Fruit fly (Drosophila melanogaster) whole organism, embryonic: ENCODE data around the gene CG32772.
A peak's percentile ranks its signal among the peaks of the same experiment; 100 is the strongest.

Experiments used
- Asciz ChIP-seq: fragments of 200-800 bp; sonication (Bioruptor generic); optimal IDR thresholded peaks from 2 replicates; lab custom pipeline; 2017; ENCODE audit warnings: missing biosample characterization, mild to moderate bottlenecking, missing genetic modification characterization, missing genetic modification reagents
- B-H1 ChIP-seq: fragments of 200-800 bp; sonication (Bioruptor generic); IDR thresholded peaks from 3 replicates; pipeline ENCODE4 v1.3.6; 2022; ENCODE audit warnings: missing biosample characterization, missing genetic modification characterization
- CG10321 ChIP-seq: fragments of 200-800 bp; sonication (Bioruptor generic); IDR thresholded peaks from 2 replicates; pipeline ENCODE4 v1.3.6; 2022; ENCODE audit warnings: missing biosample characterization, missing genetic modification characterization
- CG10431 ChIP-seq: fragments of 200-800 bp; sonication (Bioruptor generic); optimal IDR thresholded peaks from 3 replicates; lab custom pipeline; 2018; ENCODE audit warnings: missing biosample characterization, mild to moderate bottlenecking, missing genetic modification characterization
- CG11456 ChIP-seq: fragments of 200-800 bp; sonication (Bioruptor generic); IDR thresholded peaks from 3 replicates; pipeline ENCODE4 v1.3.6; 2022; ENCODE audit warnings: missing biosample characterization, missing genetic modification characterization
- CG12104 ChIP-seq: fragments of 200-800 bp; sonication (Bioruptor generic); optimal IDR thresholded peaks from 3 replicates; lab custom pipeline; 2016; ENCODE audit warnings: missing biosample characterization, missing genetic modification characterization
- CG1233 ChIP-seq: fragments of 200-800 bp; sonication (Bioruptor generic); optimal IDR thresholded peaks from 4 replicates; lab custom pipeline; 2018; ENCODE audit warnings: missing biosample characterization, mild to moderate bottlenecking, missing genetic modification characterization
- CG13624 ChIP-seq: fragments of 200-800 bp; sonication (Bioruptor generic); optimal IDR thresholded peaks from 2 replicates; lab custom pipeline; 2016; ENCODE audit warnings: missing biosample characterization, missing genetic modification characterization
- CG13894 ChIP-seq: fragments of 200-800 bp; sonication (Bioruptor generic); optimal IDR thresholded peaks from 3 replicates; lab custom pipeline; 2018; ENCODE audit warnings: missing biosample characterization, mild to moderate bottlenecking, missing genetic modification characterization, moderate library complexity
- CG14014 ChIP-seq: fragments of 200-800 bp; sonication (Bioruptor generic); IDR thresholded peaks from 2 replicates; pipeline ENCODE4 v1.3.6; 2022; ENCODE audit warnings: missing biosample characterization, missing genetic modification characterization
- CG15269 ChIP-seq: fragments of 200-800 bp; sonication (Bioruptor generic); optimal IDR thresholded peaks from 2 replicates; lab custom pipeline; 2018; ENCODE audit warnings: missing biosample characterization, mild to moderate bottlenecking, missing genetic modification characterization, moderate library complexity
- CG1529 ChIP-seq: fragments of 200-800 bp; sonication (Bioruptor generic); optimal IDR thresholded peaks from 3 replicates; lab custom pipeline; 2018; ENCODE audit warnings: missing biosample characterization, missing genetic modification characterization
- CG15514 ChIP-seq: fragments of 200-800 bp; sonication (Bioruptor generic); optimal IDR thresholded peaks from 3 replicates; lab custom pipeline; 2017; ENCODE audit warnings: missing biosample characterization, missing genetic modification characterization, mild to moderate bottlenecking, moderate library complexity, missing genetic modification reagents
- CG1603 ChIP-seq: fragments of 200-800 bp; sonication (Bioruptor generic); optimal IDR thresholded peaks from 2 replicates; lab custom pipeline; 2019; ENCODE audit warnings: missing biosample characterization, mild to moderate bottlenecking, missing genetic modification characterization, moderate library complexity
- CG16779 ChIP-seq: fragments of 200-800 bp; sonication (Bioruptor generic); IDR thresholded peaks from 2 replicates; pipeline ENCODE4 v1.3.6; 2022; ENCODE audit warnings: missing biosample characterization, missing genetic modification characterization
- CG18262 ChIP-seq: fragments of 200-800 bp; optimal IDR thresholded peaks from 3 replicates; lab custom pipeline; 2019; ENCODE audit warnings: missing biosample characterization, mild to moderate bottlenecking, missing genetic modification characterization, moderate library complexity
- CG18764 ChIP-seq: fragments of 200-800 bp; sonication (Bioruptor generic); optimal IDR thresholded peaks from 3 replicates; lab custom pipeline; 2016; ENCODE audit warnings: missing biosample characterization, missing genetic modification characterization
- CG2678 ChIP-seq: fragments of 200-800 bp; sonication (Bioruptor generic); optimal IDR thresholded peaks from 3 replicates; lab custom pipeline; 2019; ENCODE audit warnings: missing biosample characterization, mild to moderate bottlenecking, missing genetic modification characterization, moderate library complexity
- CG30403 ChIP-seq: fragments of 200-800 bp; sonication (Bioruptor generic); optimal IDR thresholded peaks from 3 replicates; lab custom pipeline; 2016; ENCODE audit warnings: missing biosample characterization, missing genetic modification characterization
- CG31365 ChIP-seq: fragments of 200-800 bp; sonication (Bioruptor generic); optimal IDR thresholded peaks from 2 replicates; lab custom pipeline; 2018; ENCODE audit warnings: missing biosample characterization, mild to moderate bottlenecking, missing genetic modification characterization
- CG33213 ChIP-seq: fragments of 200-800 bp; sonication (Bioruptor generic); optimal IDR thresholded peaks from 3 replicates; lab custom pipeline; 2016; ENCODE audit warnings: missing biosample characterization, missing genetic modification characterization
- CG42726 ChIP-seq: fragments of 200-800 bp; sonication (Bioruptor generic); IDR thresholded peaks from 2 replicates; pipeline ENCODE4 v1.3.6; 2022; ENCODE audit warnings: missing biosample characterization, missing genetic modification characterization; ENCODE audit not compliant: partially characterized antibody
- CG6254 ChIP-seq: fragments of 200-800 bp; sonication (Bioruptor generic); optimal IDR thresholded peaks from 3 replicates; lab custom pipeline; 2017; ENCODE audit warnings: mild to moderate bottlenecking, missing biosample characterization, missing genetic modification reagents, missing genetic modification characterization
- CG6272 ChIP-seq: fragments of 200-800 bp; sonication (Bioruptor generic); IDR thresholded peaks from 2 replicates; pipeline ENCODE4 v1.3.6; 2022; ENCODE audit warnings: missing biosample characterization, missing genetic modification characterization
- CG8281 ChIP-seq: fragments of 200-800 bp; sonication (Bioruptor generic); optimal IDR thresholded peaks from 2 replicates; lab custom pipeline; 2018; ENCODE audit warnings: missing biosample characterization, mild to moderate bottlenecking, missing genetic modification characterization, moderate library complexity
- CG8388 ChIP-seq: fragments of 200-800 bp; sonication (Bioruptor generic); optimal IDR thresholded peaks from 2 replicates; lab custom pipeline; 2019; ENCODE audit warnings: missing biosample characterization, mild to moderate bottlenecking, missing genetic modification characterization, moderate library complexity
- CG8944 ChIP-seq: fragments of 200-800 bp; sonication (Bioruptor generic); optimal IDR thresholded peaks from 3 replicates; lab custom pipeline; 2016; ENCODE audit warnings: missing biosample characterization, missing genetic modification characterization
- CG9727 ChIP-seq: fragments of 200-800 bp; sonication (Bioruptor generic); optimal IDR thresholded peaks from 3 replicates; lab custom pipeline; 2017; ENCODE audit warnings: missing biosample characterization, mild to moderate bottlenecking, missing genetic modification characterization
- D ChIP-seq, 2 experiments: fragments of 200-800 bp in 1 of 2; fragments of >200 bp in 1 of 2; sonication (Bioruptor generic) in 1 of 2; optimal IDR thresholded peaks; 2 replicates in 1 of 2; 3 replicates in 1 of 2; lab custom pipeline; 2017; ENCODE audit warnings: mild to moderate bottlenecking in 1 of 2, missing biosample characterization in 1 of 2, missing genetic modification characterization in 1 of 2, missing genetic modification reagents in 1 of 2
- Deaf1 ChIP-seq: fragments of 200-800 bp; optimal IDR thresholded peaks from 3 replicates; lab custom pipeline; 2019; ENCODE audit warnings: missing biosample characterization, mild to moderate bottlenecking, missing genetic modification characterization, moderate library complexity
- Hr51 ChIP-seq, 2 experiments: fragments of 200-800 bp; sonication (Bioruptor generic); optimal IDR thresholded peaks; 2 replicates in 1 of 2; 3 replicates in 1 of 2; lab custom pipeline; 2016 to 2018; ENCODE audit warnings: missing biosample characterization in 2 of 2, missing genetic modification characterization in 2 of 2, mild to moderate bottlenecking in 1 of 2, moderate library complexity in 1 of 2
- Lhr ChIP-seq: fragments of 200-800 bp; sonication (Bioruptor generic); optimal IDR thresholded peaks from 3 replicates; lab custom pipeline; 2017; ENCODE audit warnings: mild to moderate bottlenecking, missing biosample characterization, missing genetic modification reagents, missing genetic modification characterization
- Lim3 ChIP-seq: fragments of 200-800 bp; sonication (Bioruptor generic); IDR thresholded peaks from 2 replicates; pipeline ENCODE4 v1.3.6; 2022; ENCODE audit warnings: missing biosample characterization, missing genetic modification characterization
- Oaz ChIP-seq: fragments of 200-800 bp; sonication (Bioruptor generic); IDR thresholded peaks from 2 replicates; pipeline ENCODE4 v1.3.6; 2022; ENCODE audit warnings: missing biosample characterization, missing genetic modification characterization
- bab2 ChIP-seq: fragments of 200-800 bp; sonication (Bioruptor generic); optimal IDR thresholded peaks from 2 replicates; lab custom pipeline; 2016; ENCODE audit warnings: missing biosample characterization, missing genetic modification characterization
- btn ChIP-seq: fragments of 200-800 bp; sonication (Bioruptor generic); optimal IDR thresholded peaks from 2 replicates; lab custom pipeline; 2016; ENCODE audit warnings: missing biosample characterization, missing genetic modification characterization
- emc ChIP-seq: fragments of 200-800 bp; sonication (Bioruptor generic); optimal IDR thresholded peaks from 2 replicates; lab custom pipeline; 2016; ENCODE audit warnings: missing biosample characterization, missing genetic modification characterization
- fd102C ChIP-seq: fragments of 200-800 bp; sonication (Bioruptor generic); optimal IDR thresholded peaks from 2 replicates; lab custom pipeline; 2018; ENCODE audit warnings: missing biosample characterization, mild to moderate bottlenecking, missing genetic modification characterization, moderate library complexity
- fd96Cb ChIP-seq: fragments of 200-800 bp; sonication (Bioruptor generic); optimal IDR thresholded peaks from 2 replicates; lab custom pipeline; 2018; ENCODE audit warnings: missing biosample characterization, mild to moderate bottlenecking, missing genetic modification characterization, moderate library complexity
- grau ChIP-seq: fragments of 200-800 bp; optimal IDR thresholded peaks from 3 replicates; lab custom pipeline; 2019; ENCODE audit warnings: missing biosample characterization, mild to moderate bottlenecking, missing genetic modification characterization, moderate library complexity
- ham ChIP-seq: fragments of 200-800 bp; sonication (Bioruptor generic); IDR thresholded peaks from 2 replicates; pipeline ENCODE4 v1.3.6; 2022; ENCODE audit warnings: missing biosample characterization, missing genetic modification characterization
- klu ChIP-seq: fragments of 200-800 bp; sonication (Bioruptor generic); IDR thresholded peaks from 2 replicates; pipeline ENCODE4 v1.3.6; 2022; ENCODE audit warnings: missing biosample characterization, missing genetic modification characterization
- nom ChIP-seq: fragments of 200-800 bp; sonication (Bioruptor generic); optimal IDR thresholded peaks from 2 replicates; lab custom pipeline; 2017; ENCODE audit warnings: missing biosample characterization, missing genetic modification characterization, mild to moderate bottlenecking, moderate library complexity, missing genetic modification reagents
- odd ChIP-seq: fragments of 200-800 bp; sonication (Bioruptor generic); optimal IDR thresholded peaks from 2 replicates; lab custom pipeline; 2017; ENCODE audit warnings: missing biosample characterization, mild to moderate bottlenecking, missing genetic modification characterization
- otp ChIP-seq: fragments of 200-800 bp; sonication (Bioruptor generic); IDR thresholded peaks from 3 replicates; pipeline ENCODE4, ENCODE4 v1.3.6; 2022; ENCODE audit warnings: missing biosample characterization, missing genetic modification characterization
- sd ChIP-seq: fragments of 200-800 bp; sonication (Bioruptor generic); optimal IDR thresholded peaks from 3 replicates; lab custom pipeline; 2018; ENCODE audit warnings: missing biosample characterization, mild to moderate bottlenecking, missing genetic modification characterization, moderate library complexity
- sens ChIP-seq: fragments of 200-800 bp; sonication (Bioruptor generic); peaks from one replicate; lab custom pipeline; 2016; ENCODE audit warnings: missing biosample characterization, missing genetic modification characterization
- slbo ChIP-seq: fragments of 200-800 bp; sonication (Bioruptor generic); IDR thresholded peaks from 2 replicates; pipeline ENCODE4 v1.3.6; 2022; ENCODE audit warnings: missing biosample characterization, missing genetic modification characterization
- zfh2 ChIP-seq: fragments of 200-800 bp; sonication (Bioruptor generic); optimal IDR thresholded peaks from 2 replicates; lab custom pipeline; 2016; ENCODE audit warnings: missing biosample characterization, missing genetic modification characterization

Gene CG32772

dm6 chrX:4918228-4919022 is 9.5 kb downstream of the CG32772 start, which contains the start of the genes CG4041 and Hgsnat (continued):
- TF ChIP-seq CG1233 (GFP tag; lab: Kevin White, UChicago) (no peak), Oaz (GFP tag; lab: Robert Waterston, UW) (no peak), CG1529 (GFP tag; lab: Kevin White, UChicago) (no peak), CG10321 (GFP tag; lab: Robert Waterston, UW) (no peak), slbo (peak; percentile 31; the same call in 1 of the 2 replicates), sd (tag; lab: Kevin White, UChicago) (no peak), CG13624 (GFP tag; lab: Kevin White, UChicago) (peak; percentile 18), CG6272 (GFP tag; lab: Robert Waterston, UW) (no peak), CG18262 (tag; lab: Kevin White, UChicago) (no peak), D (optimal IDR thresholded peaks at IDR 0.05; lab: Kevin White, UChicago) (no peak), D (GFP tag; optimal IDR thresholded peaks at IDR 0.05; lab: Kevin White, UChicago) (no peak), fd96Cb (no peak), CG12104 (GFP tag; lab: Kevin White, UChicago) (no peak), Deaf1 (tag; lab: Kevin White, UChicago) (no peak), bab2 (GFP tag; lab: Kevin White, UChicago) (no peak), CG1603 (tag; lab: Kevin White, UChicago) (peak; percentile 44), CG15269 (tag; lab: Kevin White, UChicago) (no peak), Hr51 (GFP tag; optimal IDR thresholded peaks at IDR 0.05; lab: Kevin White, UChicago) (peak in 1 of 2 experiments; percentile 6), CG16779 (GFP tag; lab: Robert Waterston, UW) (no peak), CG15514 (peak; percentile 4), emc (GFP tag; lab: Kevin White, UChicago) (no peak), CG18764 (GFP tag; lab: Kevin White, UChicago) (no peak), CG13894 (tag; lab: Kevin White, UChicago) (no peak), CG42726 (GFP tag; lab: Robert Waterston, UW) (no peak), CG8944 (no peak), zfh2 (GFP tag; lab: Kevin White, UChicago) (peak; percentile 11), odd (GFP tag; lab: Kevin White, UChicago) (no peak), CG30403 (GFP tag; lab: Kevin White, UChicago) (peak; percentile 39), btn (GFP tag; lab: Kevin White, UChicago) (no peak), CG2678 (tag; lab: Kevin White, UChicago) (no peak), CG11456 (no peak), fd102C (no peak), CG8281 (tag; lab: Kevin White, UChicago) (no peak), B-H1 (GFP tag; lab: Robert Waterston, UW) (no peak), grau (tag; lab: Kevin White, UChicago) (no peak), otp (no peak), nom (GFP tag; lab: Kevin White, UChicago) (peak; percentile 4), sens (GFP tag; lab: Kevin White, UChicago) (peak; percentile 74), CG6254 (no peak), CG10431 (no peak), Lim3 (GFP tag; lab: Robert Waterston, UW) (no peak), CG9727 (GFP tag; lab: Kevin White, UChicago) (peak; percentile 23), Lhr (GFP tag; lab: Kevin White, UChicago) (no peak), CG14014 (GFP tag; lab: Robert Waterston, UW) (no peak), CG33213 (GFP tag; lab: Kevin White, UChicago) (no peak), ham (GFP tag; lab: Robert Waterston, UW) (no peak), CG31365 (no peak), klu (GFP tag; lab: Robert Waterston, UW) (no peak), CG8388 (GFP tag; lab: Kevin White, UChicago) (no peak), Asciz (GFP tag; lab: Kevin White, UChicago) (no peak)
